Worm (Caenorhabditis elegans): ENCODE results near the gene ent-7.

ent-7 gene

ce11 chrIV:9977602-9978172 lies 39.4 kb upstream of the ent-7 start, which contains the start of gene dhp-2:
Gene dhp-2, plus strand, starts transcription at chrIV:9978122.
- TF ChIP-seq lin-14 (GFP tag; optimal IDR thresholded peaks at IDR 0.05): peak; percentile 35
- no peak for TF ChIP-seq Y116A8C.19 (tag; optimal IDR thresholded peaks at IDR 0.05; ENCODE audit: borderline replicate concordance)
- peak; percentile 13 for TF ChIP-seq rnt-1 (tag; optimal IDR thresholded peaks at IDR 0.05)

- TF ChIP-seq jun-1 (tag; optimal IDR thresholded peaks at IDR 0.05) (no peak), mep-1 (tag; optimal IDR thresholded peaks at IDR 0.05) (peak; percentile 47), zag-1 (tag; optimal IDR thresholded peaks at IDR 0.05) (no peak), irx-1 (tag; optimal IDR thresholded peaks at IDR 0.05) (no peak), zip-4 (GFP tag; optimal IDR thresholded peaks at IDR 0.05) (no peak), mab-9 (GFP tag; IDR thresholded peaks at IDR 0.05) (no peak), mdl-1 (tag; optimal IDR thresholded peaks at IDR 0.05) (no peak), efl-3 (GFP tag; optimal IDR thresholded peaks at IDR 0.05) (no peak), egl-27 (tag; optimal IDR thresholded peaks at IDR 0.05) (no peak), nhr-71 (tag; optimal IDR thresholded peaks at IDR 0.05) (no peak), ama-1 (optimal IDR thresholded peaks at IDR 0.05) (no peak), snpc-4 (tag; optimal IDR thresholded peaks at IDR 0.05) (no peak), xbp-1 (tag; optimal IDR thresholded peaks at IDR 0.05) (no peak), egl-13 (tag; optimal IDR thresholded peaks at IDR 0.05) (no peak), grh-1 (GFP tag; IDR thresholded peaks at IDR 0.05) (no peak), efl-1 (optimal IDR thresholded peaks at IDR 0.05) (peak; percentile 3 to 29), efl-1 (GFP tag; optimal IDR thresholded peaks at IDR 0.05 in 1 of 2) (no peak), lin-35 (GFP tag; optimal IDR thresholded peaks at IDR 0.05) (peak in 1 of 2 experiments; percentile 27), unc-130 (tag; optimal IDR thresholded peaks at IDR 0.05) (no peak), pax-3 (tag; optimal IDR thresholded peaks at IDR 0.05) (no peak), dpl-1 (GFP tag; optimal IDR thresholded peaks at IDR 0.05) (peak in 1 of 3 experiments; percentile 30), F16B12.6 (tag; optimal IDR thresholded peaks at IDR 0.05) (no peak), nhr-20 (tag; optimal IDR thresholded peaks at IDR 0.05) (no peak), nhr-11 (tag; optimal IDR thresholded peaks at IDR 0.05) (no peak), pqm-1 (tag; optimal IDR thresholded peaks at IDR 0.05) (no peak), lin-15B (tag; optimal IDR thresholded peaks at IDR 0.05) (no peak), C04F5.9 (tag; optimal IDR thresholded peaks at IDR 0.05) (no peak), ztf-11 (tag; optimal IDR thresholded peaks at IDR 0.05) (no peak), sup-37 (GFP tag; optimal IDR thresholded peaks at IDR 0.05) (no peak), ceh-63 (GFP tag; optimal IDR thresholded peaks at IDR 0.05) (no peak), mef-2 (tag; optimal IDR thresholded peaks at IDR 0.05) (no peak), ceh-8 (GFP tag; optimal IDR thresholded peaks at IDR 0.05) (no peak), nhr-90 (tag; optimal IDR thresholded peaks at IDR 0.05; ENCODE audit: poor library complexity) (no peak)
Observed at ce11 chrIV:9982226-9982794, 34.8 kb upstream of the ent-7 start, which contains the start of gene rrp-1. Gene rrp-1, minus strand, starts transcription at chrIV:9982276.

ce11 chrIV:9982895-9983294 lies 34.2 kb upstream of the ent-7 start, which contains the start of gene mam-2:
Gene mam-2, plus strand, starts transcription at chrIV:9983195.
- TF ChIP-seq blmp-1 (tag; optimal IDR thresholded peaks at IDR 0.05) (peak; percentile 30), sptf-1 (tag; optimal IDR thresholded peaks at IDR 0.05) (no peak)

ce11 chrIV:9989416-9989815 lies 27.7 kb upstream of the ent-7 start:
- TF ChIP-seq aly-2 (tag; optimal IDR thresholded peaks at IDR 0.05): peak; percentile 61
- no peak for TF ChIP-seq lin-15B (tag; optimal IDR thresholded peaks at IDR 0.05)
